Fruit fly (Drosophila melanogaster) whole organism, embryonic: ENCODE data around the gene CG1764.
A peak's percentile ranks its signal among the peaks of the same experiment; 100 is the strongest.

Experiments used
- Abd-B ChIP-seq: fragments of 200-800 bp; sonication (Bioruptor generic); optimal IDR thresholded peaks from 2 replicates; lab custom pipeline; 2018; ENCODE audit warnings: missing biosample characterization, mild to moderate bottlenecking, missing genetic modification characterization, moderate library complexity
- Adf1 ChIP-seq: fragments of 200-800 bp; sonication (Bioruptor generic); IDR thresholded peaks from 2 replicates; pipeline ENCODE4 v1.3.6; 2022; ENCODE audit warnings: missing biosample characterization, missing genetic modification characterization
- Awh ChIP-seq: fragments of 200-800 bp; sonication (Bioruptor generic); IDR thresholded peaks from 2 replicates; pipeline ENCODE4, ENCODE4 v1.3.6; 2022; ENCODE audit warnings: missing biosample characterization, missing genetic modification characterization
- CG10321 ChIP-seq: fragments of 200-800 bp; sonication (Bioruptor generic); IDR thresholded peaks from 2 replicates; pipeline ENCODE4 v1.3.6; 2022; ENCODE audit warnings: missing biosample characterization, missing genetic modification characterization
- CG10543 ChIP-seq: fragments of 200-800 bp; sonication (Bioruptor generic); optimal IDR thresholded peaks from 3 replicates; lab custom pipeline; 2017; ENCODE audit warnings: missing biosample characterization, mild to moderate bottlenecking, missing genetic modification characterization, moderate library complexity
- CG12769 ChIP-seq: fragments of 200-800 bp; sonication (Bioruptor generic); optimal IDR thresholded peaks from 2 replicates; lab custom pipeline; 2019; ENCODE audit warnings: missing biosample characterization, mild to moderate bottlenecking, missing genetic modification characterization, moderate library complexity
- CG1792 ChIP-seq: fragments of 200-800 bp; sonication (Bioruptor generic); optimal IDR thresholded peaks from 2 replicates; lab custom pipeline; 2016; ENCODE audit warnings: missing biosample characterization, missing genetic modification characterization
- CG1832 ChIP-seq: fragments of 200-800 bp; sonication (Bioruptor generic); optimal IDR thresholded peaks from 2 replicates; lab custom pipeline; 2017; ENCODE audit warnings: missing biosample characterization, mild to moderate bottlenecking, missing genetic modification characterization, inconsistent platforms
- CG18764 ChIP-seq: fragments of 200-800 bp; sonication (Bioruptor generic); optimal IDR thresholded peaks from 3 replicates; lab custom pipeline; 2016; ENCODE audit warnings: missing biosample characterization, missing genetic modification characterization
- CG30403 ChIP-seq: fragments of 200-800 bp; sonication (Bioruptor generic); optimal IDR thresholded peaks from 3 replicates; lab custom pipeline; 2016; ENCODE audit warnings: missing biosample characterization, missing genetic modification characterization
- CG34376 ChIP-seq: fragments of 200-800 bp; sonication (Bioruptor generic); optimal IDR thresholded peaks from 2 replicates; lab custom pipeline; 2018; ENCODE audit warnings: missing biosample characterization, mild to moderate bottlenecking, missing genetic modification characterization
- CG4707 ChIP-seq: fragments of 200-800 bp; sonication (Bioruptor generic); optimal IDR thresholded peaks from 2 replicates; lab custom pipeline; 2018; ENCODE audit warnings: missing biosample characterization, mild to moderate bottlenecking, missing genetic modification characterization, moderate library complexity
- CG8290 ChIP-seq, 3 experiments: fragments of 200-800 bp; sonication (Bioruptor generic); optimal IDR thresholded peaks; 2 replicates each; lab custom pipeline; 2016 to 2019; ENCODE audit warnings: missing biosample characterization in 3 of 3, missing genetic modification characterization in 3 of 3, mild to moderate bottlenecking in 2 of 3, moderate library complexity in 1 of 3
- Drgx ChIP-seq: fragments of 200-800 bp; sonication (Bioruptor generic); IDR thresholded peaks from 2 replicates; pipeline ENCODE4 v1.3.6; 2022; ENCODE audit warnings: missing biosample characterization, missing genetic modification characterization
- E2f1 ChIP-seq: fragments of 200-800 bp; sonication (Bioruptor generic); IDR thresholded peaks from 2 replicates; pipeline ENCODE4 v1.3.6; 2022; ENCODE audit warnings: missing biosample characterization, missing genetic modification characterization
- Med ChIP-seq: fragments of 200-800 bp; sonication (Bioruptor generic); peaks from one replicate; lab custom pipeline; 2016; ENCODE audit warnings: missing biosample characterization, missing genetic modification characterization, mild to moderate bottlenecking, inconsistent platforms, moderate library complexity
- Pdp1 ChIP-seq, 2 experiments: fragments of 200-800 bp; sonication (Bioruptor generic); optimal IDR thresholded peaks; 3 replicates each; lab custom pipeline; 2016; ENCODE audit warnings: missing biosample characterization in 2 of 2, missing genetic modification characterization in 2 of 2, mild to moderate bottlenecking in 1 of 2, moderate library complexity in 1 of 2
- Sin3A ChIP-seq: fragments of >200 bp; optimal IDR thresholded peaks from 2 replicates; lab custom pipeline; 2018
- Ssrp ChIP-seq: fragments of 200-800 bp; sonication (Bioruptor generic); optimal IDR thresholded peaks from 2 replicates; lab custom pipeline; 2018; ENCODE audit warnings: missing biosample characterization, mild to moderate bottlenecking, missing genetic modification characterization, moderate library complexity
- bbx ChIP-seq: fragments of 200-800 bp; sonication (Bioruptor generic); IDR thresholded peaks from 2 replicates; pipeline ENCODE4 v1.3.6; 2022; ENCODE audit warnings: missing biosample characterization, missing genetic modification characterization; ENCODE audit not compliant: partially characterized antibody
- bsh ChIP-seq, 2 experiments: fragments of 200-800 bp; sonication (Bioruptor generic); optimal IDR thresholded peaks; 2 replicates each; lab custom pipeline; 2017 to 2018; ENCODE audit warnings: mild to moderate bottlenecking in 2 of 2, missing biosample characterization in 2 of 2, missing genetic modification characterization in 2 of 2, moderate library complexity in 1 of 2
- caup ChIP-seq: fragments of 200-800 bp; sonication (Bioruptor generic); optimal IDR thresholded peaks from 3 replicates; lab custom pipeline; 2017; ENCODE audit warnings: missing biosample characterization, mild to moderate bottlenecking, missing genetic modification characterization, moderate library complexity; ENCODE audit not compliant: severe bottlenecking
- chinmo ChIP-seq: fragments of 200-800 bp; sonication (Bioruptor generic); IDR thresholded peaks from 4 replicates; pipeline ENCODE4 v1.3.6; 2022; ENCODE audit warnings: missing biosample characterization, missing genetic modification characterization; ENCODE audit not compliant: partially characterized antibody
- ci ChIP-seq: fragments of 200-800 bp; sonication (Bioruptor generic); IDR thresholded peaks from 3 replicates; pipeline ENCODE4 v1.3.6; 2022; ENCODE audit warnings: missing biosample characterization, missing genetic modification characterization
- crol ChIP-seq: fragments of 200-800 bp; sonication (Bioruptor generic); IDR thresholded peaks from 2 replicates; pipeline ENCODE4 v1.3.6; 2022; ENCODE audit warnings: missing biosample characterization, missing genetic modification characterization
- cwo ChIP-seq: fragments of 200-800 bp; sonication (Bioruptor generic); optimal IDR thresholded peaks from 3 replicates; lab custom pipeline; 2017; ENCODE audit warnings: missing biosample characterization, missing genetic modification characterization, mild to moderate bottlenecking, moderate library complexity, missing genetic modification reagents
- eve ChIP-seq, 2 experiments: fragments of >200 bp; optimal IDR thresholded peaks; 2 replicates each; lab custom pipeline; 2017; ENCODE audit warnings: missing biosample characterization in 2 of 2, missing genetic modification characterization in 2 of 2
- exex ChIP-seq: fragments of 200-800 bp; sonication (Bioruptor generic); optimal IDR thresholded peaks from 4 replicates; lab custom pipeline; 2018; ENCODE audit warnings: missing biosample characterization, mild to moderate bottlenecking, missing genetic modification characterization, moderate library complexity
- fu2 ChIP-seq: fragments of 200-800 bp; sonication (Bioruptor generic); optimal IDR thresholded peaks from 2 replicates; lab custom pipeline; 2016; ENCODE audit warnings: missing biosample characterization, missing genetic modification characterization
- grn ChIP-seq: fragments of 200-800 bp; sonication (Bioruptor generic); optimal IDR thresholded peaks from 3 replicates; lab custom pipeline; 2017; ENCODE audit warnings: missing biosample characterization, missing genetic modification characterization
- kay ChIP-seq: fragments of 200-800 bp; sonication (Bioruptor generic); optimal IDR thresholded peaks from 2 replicates; lab custom pipeline; 2016; ENCODE audit warnings: missing biosample characterization, missing genetic modification characterization
- kni ChIP-seq: fragments of 200-800 bp; sonication (Bioruptor generic); optimal IDR thresholded peaks from 3 replicates; lab custom pipeline; 2017; ENCODE audit warnings: mild to moderate bottlenecking, missing biosample characterization, missing genetic modification reagents, missing genetic modification characterization
- mirr ChIP-seq: fragments of 200-800 bp; sonication (Bioruptor generic); optimal IDR thresholded peaks from 3 replicates; lab custom pipeline; 2018; ENCODE audit warnings: missing biosample characterization, mild to moderate bottlenecking, missing genetic modification characterization
- nom ChIP-seq: fragments of 200-800 bp; sonication (Bioruptor generic); optimal IDR thresholded peaks from 2 replicates; lab custom pipeline; 2017; ENCODE audit warnings: missing biosample characterization, missing genetic modification characterization, mild to moderate bottlenecking, moderate library complexity, missing genetic modification reagents
- otp ChIP-seq: fragments of 200-800 bp; sonication (Bioruptor generic); IDR thresholded peaks from 3 replicates; pipeline ENCODE4, ENCODE4 v1.3.6; 2022; ENCODE audit warnings: missing biosample characterization, missing genetic modification characterization
- pan ChIP-seq, 4 experiments: fragments of >200 bp in 3 of 4; fragments of 200-800 bp in 1 of 4; sonication (Bioruptor generic) in 1 of 4; optimal IDR thresholded peaks in 3 of 4; IDR thresholded peaks in 1 of 4; 2 replicates each; pipeline versions ENCODE4 v1.3.6 to Lab custom; 2017 to 2022; ENCODE audit warnings: missing biosample characterization in 2 of 4, missing genetic modification characterization in 2 of 4, mixed read lengths in 1 of 4
- psq ChIP-seq: fragments of 200-800 bp; sonication (Bioruptor generic); optimal IDR thresholded peaks from 2 replicates; lab custom pipeline; 2017; ENCODE audit warnings: missing biosample characterization, missing genetic modification characterization
- salm ChIP-seq: fragments of 200-800 bp; sonication (Bioruptor generic); optimal IDR thresholded peaks from 2 replicates; lab custom pipeline; 2018; ENCODE audit warnings: missing biosample characterization, mild to moderate bottlenecking, missing genetic modification characterization
- sd ChIP-seq: fragments of 200-800 bp; sonication (Bioruptor generic); optimal IDR thresholded peaks from 3 replicates; lab custom pipeline; 2018; ENCODE audit warnings: missing biosample characterization, mild to moderate bottlenecking, missing genetic modification characterization, moderate library complexity
- shn ChIP-seq: fragments of 200-800 bp; sonication (Bioruptor generic); optimal IDR thresholded peaks from 3 replicates; lab custom pipeline; 2016; ENCODE audit warnings: missing biosample characterization, missing genetic modification characterization
- slbo ChIP-seq: fragments of 200-800 bp; sonication (Bioruptor generic); IDR thresholded peaks from 2 replicates; pipeline ENCODE4 v1.3.6; 2022; ENCODE audit warnings: missing biosample characterization, missing genetic modification characterization
- sqz ChIP-seq: fragments of 200-800 bp; sonication (Bioruptor generic); optimal IDR thresholded peaks from 3 replicates; lab custom pipeline; 2018; ENCODE audit warnings: missing biosample characterization, mild to moderate bottlenecking, missing genetic modification characterization
- sug ChIP-seq: fragments of 200-800 bp; optimal IDR thresholded peaks from 2 replicates; lab custom pipeline; 2019; ENCODE audit warnings: missing biosample characterization, mild to moderate bottlenecking, missing genetic modification characterization, moderate library complexity
- ttk ChIP-seq: fragments of 200-800 bp; sonication (Bioruptor generic); IDR thresholded peaks from 2 replicates; pipeline ENCODE4 v2.1.2; 2022; ENCODE audit warnings: missing biosample characterization, missing genetic modification characterization
- unc-4 ChIP-seq: fragments of 200-800 bp; sonication (Bioruptor generic); IDR thresholded peaks from 2 replicates; pipeline ENCODE4 v1.3.6; 2022; ENCODE audit warnings: missing biosample characterization, missing genetic modification characterization; ENCODE audit not compliant: partially characterized antibody
- vvl ChIP-seq: fragments of 200-800 bp; sonication (Bioruptor generic); IDR thresholded peaks from 2 replicates; pipeline ENCODE4 v1.3.6; 2022; ENCODE audit warnings: missing biosample characterization, missing genetic modification characterization

Gene CG1764

DNA sequence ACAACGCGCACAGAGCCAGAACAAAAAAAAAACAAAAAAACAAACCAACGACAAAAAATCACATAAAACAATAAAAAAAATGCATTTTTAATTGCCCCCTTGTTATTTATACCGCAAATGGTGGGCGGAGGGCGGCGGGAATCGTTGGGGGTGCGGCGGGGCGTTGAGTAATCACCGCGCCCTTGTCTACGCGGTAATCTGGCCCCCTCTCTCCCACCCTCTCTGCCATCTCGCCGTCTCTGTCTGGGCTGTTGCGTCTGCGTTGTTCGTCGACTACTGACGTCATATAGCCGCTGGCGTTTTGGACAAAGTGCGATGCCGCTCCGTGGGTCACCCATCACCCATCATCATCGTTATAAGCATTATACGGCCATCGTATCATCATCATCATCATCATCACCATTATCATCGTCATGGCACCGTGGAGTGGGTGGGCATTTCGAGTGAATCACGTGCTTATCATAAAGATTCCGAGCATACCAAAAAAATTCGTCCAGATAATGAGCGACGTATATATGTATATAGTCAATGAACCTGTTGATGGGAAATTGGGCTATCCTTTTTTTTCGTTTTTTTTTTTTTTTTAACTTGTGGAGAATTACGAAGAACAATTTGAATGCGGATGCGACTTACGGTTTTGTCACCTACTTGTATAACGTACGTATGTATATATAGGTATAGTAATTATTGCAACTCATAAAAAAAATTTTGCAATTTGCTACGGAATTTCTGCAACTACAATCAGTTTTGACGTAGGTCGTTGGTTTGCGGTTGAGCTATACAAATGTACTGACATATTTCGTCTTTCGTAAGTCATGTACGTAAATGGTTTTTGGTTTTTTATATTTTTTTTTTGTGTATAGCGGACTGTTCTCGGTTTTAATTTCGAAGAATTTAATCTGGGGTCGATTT lies 656 bp upstream of the CG1764 start:
- TF ChIP-seq bsh (GFP tag; optimal IDR thresholded peaks at IDR 0.05; lab: Kevin White, UChicago) (peak in 1 of 2 experiments; percentile 40), slbo (GFP tag; lab: Robert Waterston, UW) (peak; percentile 36; the same call in 1 of the 2 replicates), CG1832 (peak; percentile 35), Drgx (peak; percentile 44; the same call in 1 of the 2 replicates), CG18764 (GFP tag; lab: Kevin White, UChicago) (no peak), kay (GFP tag; lab: Kevin White, UChicago) (peak; percentile 67), caup (GFP tag; lab: Kevin White, UChicago) (no peak), vvl (GFP tag; lab: Robert Waterston, UW) (peak; percentile 48; the same call in 1 of the 2 replicates), Sin3A (lab: Kevin White, UChicago) (no peak), grn (GFP tag; lab: Kevin White, UChicago) (peak; percentile 17), psq (GFP tag; lab: Kevin White, UChicago) (no peak), otp (GFP tag; lab: Robert Waterston, UW) (peak; percentile 14; the same call in 1 of the 3 replicates), CG8290 (GFP tag; optimal IDR thresholded peaks at IDR 0.05; lab: Kevin White, UChicago) (no peak), CG8290 (tag; optimal IDR thresholded peaks at IDR 0.05; lab: Kevin White, UChicago) (peak in 1 of 2 experiments; percentile 31), sd (tag; lab: Kevin White, UChicago) (peak; percentile 96), mirr (peak; percentile 54), Awh (GFP tag; lab: Robert Waterston, UW) (peak; percentile 69), bbx (GFP tag; lab: Robert Waterston, UW) (0 out of 2 replicates have a peak, but pooled peaks have one; percentile 35), Med (peak; percentile 79), sug (tag; lab: Kevin White, UChicago) (peak; percentile 84), salm (no peak), ci (GFP tag; lab: Robert Waterston, UW) (0 out of 3 replicates have a peak, but pooled peaks have one; percentile 25), CG1792 (GFP tag; lab: Kevin White, UChicago) (no peak), E2f1 (no peak), shn (GFP tag; lab: Kevin White, UChicago) (peak; percentile 2), CG10543 (GFP tag; lab: Kevin White, UChicago) (peak; percentile 90), Pdp1 (GFP tag; optimal IDR thresholded peaks at IDR 0.05; lab: Kevin White, UChicago) (peak in 1 of 2 experiments; percentile 73), CG34376 (GFP tag; lab: Kevin White, UChicago) (peak; percentile 34), CG30403 (GFP tag; lab: Kevin White, UChicago) (no peak), pan (optimal IDR thresholded peaks at IDR 0.05; lab: Kevin White, UChicago) (no peak), pan (GFP tag; optimal IDR thresholded peaks at IDR 0.05 in 1 of 2, IDR thresholded peaks at IDR 0.05 in 1 of 2) (peak in 1 of 2 experiments; percentile 29), nom (GFP tag; lab: Kevin White, UChicago) (peak; percentile 89), fu2 (no peak), chinmo (GFP tag; lab: Robert Waterston, UW) (peak; percentile 96), crol (peak; percentile 99), CG12769 (tag; lab: Kevin White, UChicago) (peak; percentile 11), kni (peak; percentile 38), cwo (peak; percentile 89), Adf1 (GFP tag; lab: Robert Waterston, UW) (peak; percentile 73), CG4707 (GFP tag; lab: Kevin White, UChicago) (peak; percentile 23), Ssrp (tag; lab: Kevin White, UChicago) (no peak), unc-4 (no peak), eve (GFP tag; optimal IDR thresholded peaks at IDR 0.05; lab: Kevin White, UChicago) (no peak), ttk (GFP tag; lab: Robert Waterston, UW) (peak; percentile 70), Abd-B (peak; percentile 22), CG10321 (peak; percentile 69), sqz (GFP tag; lab: Kevin White, UChicago) (peak; percentile 75), exex (peak; percentile 32)
